Fruit fly (Drosophila melanogaster) whole organism, pupa: ENCODE measurements around the gene Nep5.

Source experiments
- CG10348 ChIP-seq: fragments of 200-800 bp; sonication (Bioruptor generic); IDR thresholded peaks from 2 replicates; pipeline ENCODE4 v1.3.6; 2022; ENCODE audit warnings: missing biosample characterization, missing genetic modification characterization
- CG12605 ChIP-seq: fragments of 200-800 bp; sonication (Bioruptor generic); IDR thresholded peaks from 2 replicates; pipeline ENCODE4 v1.3.6; 2022; ENCODE audit warnings: missing biosample characterization, missing genetic modification characterization
- CG13204 ChIP-seq: fragments of 200-800 bp; sonication (Bioruptor generic); optimal IDR thresholded peaks from 2 replicates; lab custom pipeline; 2018; ENCODE audit warnings: missing biosample characterization, mild to moderate bottlenecking, missing genetic modification characterization, moderate library complexity
- CG14655 ChIP-seq: fragments of 200-800 bp; sonication (Bioruptor generic); optimal IDR thresholded peaks from 3 replicates; lab custom pipeline; 2017; ENCODE audit warnings: mild to moderate bottlenecking, missing biosample characterization, missing genetic modification reagents, missing genetic modification characterization
- CG15710 ChIP-seq: fragments of 200-800 bp; sonication (Bioruptor generic); optimal IDR thresholded peaks from 2 replicates; lab custom pipeline; 2018; ENCODE audit warnings: missing biosample characterization, mild to moderate bottlenecking, missing genetic modification characterization, moderate library complexity
- CG17806 ChIP-seq: fragments of 200-800 bp; sonication (Bioruptor generic); optimal IDR thresholded peaks from 2 replicates; lab custom pipeline; 2018; ENCODE audit warnings: missing biosample characterization, mild to moderate bottlenecking, missing genetic modification characterization, moderate library complexity
- CG32121 ChIP-seq: fragments of 200-800 bp; sonication (Bioruptor generic); IDR thresholded peaks from 2 replicates; pipeline ENCODE4 v1.3.6; 2022; ENCODE audit warnings: missing biosample characterization, missing genetic modification characterization
- CG34367 ChIP-seq: fragments of 200-800 bp; sonication (Bioruptor generic); optimal IDR thresholded peaks from 2 replicates; lab custom pipeline; 2018; ENCODE audit warnings: missing biosample characterization, mild to moderate bottlenecking, missing genetic modification characterization
- CG4496 ChIP-seq: fragments of 200-800 bp; sonication (Bioruptor generic); IDR thresholded peaks from 3 replicates; pipeline ENCODE4 v1.3.6; 2022; ENCODE audit warnings: missing biosample characterization, missing genetic modification characterization
- CG8159 ChIP-seq: fragments of 200-800 bp; sonication (Bioruptor generic); optimal IDR thresholded peaks from 3 replicates; lab custom pipeline; 2018; ENCODE audit warnings: missing biosample characterization, mild to moderate bottlenecking, missing genetic modification characterization, moderate library complexity
- CG8301 ChIP-seq: fragments of 200-800 bp; sonication (Bioruptor generic); optimal IDR thresholded peaks from 2 replicates; lab custom pipeline; 2018; ENCODE audit warnings: missing biosample characterization, mild to moderate bottlenecking, missing genetic modification characterization
- CG9948 ChIP-seq: fragments of 200-800 bp; sonication (Bioruptor generic); optimal IDR thresholded peaks from 2 replicates; lab custom pipeline; 2018; ENCODE audit warnings: missing biosample characterization, mild to moderate bottlenecking, missing genetic modification characterization, moderate library complexity
- D1 ChIP-seq: fragments of 200-800 bp; sonication (Bioruptor generic); optimal IDR thresholded peaks from 2 replicates; lab custom pipeline; 2018; ENCODE audit warnings: missing biosample characterization, mild to moderate bottlenecking, missing genetic modification characterization, moderate library complexity
- EcR ChIP-seq: fragments of 200-800 bp; sonication (Bioruptor generic); optimal IDR thresholded peaks from 3 replicates; lab custom pipeline; 2019; ENCODE audit warnings: missing biosample characterization, missing genetic modification characterization, mild to moderate bottlenecking, moderate library complexity, missing genetic modification reagents
- Ets98B ChIP-seq: fragments of 200-800 bp; sonication (Bioruptor generic); IDR thresholded peaks from 2 replicates; pipeline ENCODE4 v1.3.6; 2022; ENCODE audit warnings: missing biosample characterization, missing genetic modification characterization
- Pif1A ChIP-seq: fragments of 200-800 bp; sonication (Bioruptor generic); optimal IDR thresholded peaks from 3 replicates; lab custom pipeline; 2016; ENCODE audit warnings: missing biosample characterization, missing genetic modification characterization
- Pif1B ChIP-seq: fragments of 200-800 bp; sonication (Bioruptor generic); optimal IDR thresholded peaks from 3 replicates; lab custom pipeline; 2016; ENCODE audit warnings: missing biosample characterization, missing genetic modification characterization
- Snoo ChIP-seq: fragments of 200-800 bp; sonication (Bioruptor generic); optimal IDR thresholded peaks from 3 replicates; lab custom pipeline; 2017; ENCODE audit warnings: missing biosample characterization, mild to moderate bottlenecking, missing genetic modification characterization, inconsistent platforms
- fd96Ca ChIP-seq: fragments of 200-800 bp; sonication (Bioruptor generic); IDR thresholded peaks from 3 replicates; pipeline ENCODE4 v1.3.6; 2022; ENCODE audit warnings: missing biosample characterization, missing genetic modification characterization
- gl ChIP-seq: fragments of 200-800 bp; sonication (Bioruptor generic); optimal IDR thresholded peaks from 2 replicates; lab custom pipeline; 2018; ENCODE audit warnings: missing biosample characterization, mild to moderate bottlenecking, missing genetic modification characterization
- rn ChIP-seq: fragments of 200-800 bp; sonication (Bioruptor generic); IDR thresholded peaks from 2 replicates; pipeline ENCODE4 v1.3.6; 2022; ENCODE audit warnings: missing biosample characterization, missing genetic modification characterization

Gene Nep5

dm6 chr3R:27026009-27026408, 38.0 kb downstream of the Nep5 start, which contains the start of gene CG6271:
Gene CG6271 (minus strand): TSS chr3R:27026109.
- TF ChIP-seq CG8159 (tag; lab: Kevin White, UChicago): no peak
- TF ChIP-seq rn (GFP tag; lab: Robert Waterston, UW): no peak
- no peak for TF ChIP-seq CG17806 (tag; lab: Kevin White, UChicago)
- no peak for TF ChIP-seq D1 (tag; lab: Kevin White, UChicago)
- no peak for TF ChIP-seq CG13204 (GFP tag; lab: Kevin White, UChicago)
- no peak for TF ChIP-seq CG4496 (GFP tag; lab: Robert Waterston, UW)
- no peak for TF ChIP-seq EcR
- no peak for TF ChIP-seq fd96Ca (GFP tag; lab: Robert Waterston, UW)
- no peak for TF ChIP-seq CG34367 (tag; lab: Kevin White, UChicago)
- TF ChIP-seq CG9948 (tag; lab: Kevin White, UChicago): no peak
- no peak for TF ChIP-seq Pif1A (GFP tag; lab: Kevin White, UChicago)
- TF ChIP-seq CG32121 (GFP tag; lab: Robert Waterston, UW): no peak

DNA sequence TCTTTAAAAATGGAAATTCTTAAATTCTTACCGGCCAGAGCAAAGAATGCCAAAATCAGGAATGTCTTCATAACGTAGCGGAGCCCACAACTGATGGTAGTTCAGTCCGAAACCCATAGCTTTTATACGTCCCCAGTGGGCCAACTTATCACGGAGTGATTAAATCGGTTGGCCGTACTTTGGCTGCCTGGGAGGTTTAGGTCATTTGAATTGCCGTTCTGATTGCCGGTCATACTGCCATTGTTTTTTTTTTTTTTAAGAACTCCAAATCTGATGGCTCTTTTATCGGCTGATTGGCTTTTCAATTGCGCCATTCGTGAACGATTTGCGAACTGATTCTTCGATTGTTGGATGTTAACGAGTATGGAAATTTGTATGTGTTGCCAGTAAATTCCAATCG, 40.9 kb downstream of the Nep5 start, which contains the start of gene CG6277:
Gene CG6277, minus strand, starts transcription at position 101 of the 400 bp plus-strand sequence.
- TF ChIP-seq CG8301 (tag; lab: Kevin White, UChicago) (no peak), fd96Ca (GFP tag; lab: Robert Waterston, UW) (no peak), D1 (tag; lab: Kevin White, UChicago) (no peak), gl (tag; lab: Kevin White, UChicago) (no peak), CG14655 (GFP tag; lab: Kevin White, UChicago) (no peak), CG12605 (GFP tag; lab: Robert Waterston, UW) (no peak), CG10348 (GFP tag; lab: Robert Waterston, UW) (no peak), CG32121 (GFP tag; lab: Robert Waterston, UW) (no peak), Snoo (tag; lab: Kevin White, UChicago) (no peak), CG15710 (tag; lab: Kevin White, UChicago) (no peak), Pif1B (GFP tag; lab: Kevin White, UChicago) (no peak), EcR (no peak), Ets98B (GFP tag; lab: Robert Waterston, UW) (no peak), CG17806 (tag; lab: Kevin White, UChicago) (no peak), CG9948 (tag; lab: Kevin White, UChicago) (no peak), CG13204 (GFP tag; lab: Kevin White, UChicago) (no peak), CG4496 (GFP tag; lab: Robert Waterston, UW) (no peak)

dm6 chr3R:27021278-27021677, 42.7 kb downstream of the Nep5 start, which contains the start of gene CG6283:
Gene CG6283 (minus strand): TSS chr3R:27021378.
- TF ChIP-seq rn (GFP tag; lab: Robert Waterston, UW) (no peak), CG14655 (GFP tag; lab: Kevin White, UChicago) (no peak), CG34367 (tag; lab: Kevin White, UChicago) (no peak), Pif1A (GFP tag; lab: Kevin White, UChicago) (no peak)

dm6 chr3R:27019701-27020172, 44.3 kb downstream of the Nep5 start, which contains the start of gene CG17191:
Gene CG17191 (minus strand): TSS chr3R:27019751.
- TF ChIP-seq rn (GFP tag; lab: Robert Waterston, UW): no peak
- no peak for TF ChIP-seq CG9948 (tag; lab: Kevin White, UChicago)
- TF ChIP-seq Ets98B (GFP tag; lab: Robert Waterston, UW): no peak
- no peak for TF ChIP-seq CG17806 (tag; lab: Kevin White, UChicago)
- no peak for TF ChIP-seq CG8301 (tag; lab: Kevin White, UChicago)
- no peak for TF ChIP-seq CG10348 (GFP tag; lab: Robert Waterston, UW)
- TF ChIP-seq D1 (tag; lab: Kevin White, UChicago): no peak
- no peak for TF ChIP-seq CG12605 (GFP tag; lab: Robert Waterston, UW)
- TF ChIP-seq CG32121 (GFP tag; lab: Robert Waterston, UW): no peak
- no peak for TF ChIP-seq gl (tag; lab: Kevin White, UChicago)
- TF ChIP-seq Pif1B (GFP tag; lab: Kevin White, UChicago): no peak
- TF ChIP-seq CG8159 (tag; lab: Kevin White, UChicago): no peak
- no peak for TF ChIP-seq CG4496 (GFP tag; lab: Robert Waterston, UW)
- TF ChIP-seq Pif1A (GFP tag; lab: Kevin White, UChicago): no peak
- TF ChIP-seq CG15710 (tag; lab: Kevin White, UChicago): no peak
- no peak for TF ChIP-seq fd96Ca (GFP tag; lab: Robert Waterston, UW)

DNA sequence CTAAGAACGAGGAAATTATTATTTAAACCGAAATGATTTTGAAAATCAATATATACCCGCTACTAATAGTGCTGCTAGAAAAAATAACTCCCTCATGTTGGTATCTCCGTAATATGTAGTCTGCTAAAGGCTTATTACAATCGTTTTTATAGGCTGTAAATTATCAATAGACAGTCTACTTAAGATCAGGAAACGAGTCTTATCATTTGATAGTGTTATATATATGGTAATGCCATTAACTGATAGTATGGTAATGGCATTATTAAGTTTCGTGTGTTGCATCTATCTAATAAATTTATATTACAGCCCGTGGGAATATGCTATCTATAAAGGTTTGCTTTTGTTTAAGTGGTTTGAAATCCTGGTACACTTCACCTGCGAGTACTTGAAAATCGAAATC, 45.8 kb downstream of the Nep5 start, which contains the start of gene CG17192:
Gene CG17192, minus strand, starts transcription at position 101 of the 400 bp plus-strand sequence.
- no peak for TF ChIP-seq CG9948 (tag; lab: Kevin White, UChicago)
- TF ChIP-seq Ets98B (GFP tag; lab: Robert Waterston, UW): no peak
- TF ChIP-seq CG15710 (tag; lab: Kevin White, UChicago): no peak
- no peak for TF ChIP-seq Pif1A (GFP tag; lab: Kevin White, UChicago)
- TF ChIP-seq CG17806 (tag; lab: Kevin White, UChicago): no peak
- TF ChIP-seq D1 (tag; lab: Kevin White, UChicago): no peak
- TF ChIP-seq CG4496 (GFP tag; lab: Robert Waterston, UW): no peak
- TF ChIP-seq Snoo (tag; lab: Kevin White, UChicago): no peak
- TF ChIP-seq gl (tag; lab: Kevin White, UChicago): no peak
- TF ChIP-seq CG12605 (GFP tag; lab: Robert Waterston, UW): no peak
- TF ChIP-seq CG14655 (GFP tag; lab: Kevin White, UChicago): no peak
- TF ChIP-seq CG34367 (tag; lab: Kevin White, UChicago): no peak
